Worm (Caenorhabditis elegans): ENCODE data around the gene ZC116.1.

Gene ZC116.1

ce11 chrV:12635218-12635617 lies 25.6 kb downstream of the ZC116.1 start:
- TF ChIP-seq nhr-12 (tag; optimal IDR thresholded peaks at IDR 0.05) (no peak), unc-62 (GFP tag; optimal IDR thresholded peaks at IDR 0.05) (no peak), hlh-1 (tag; optimal IDR thresholded peaks at IDR 0.05) (no peak), lsy-2 (tag; optimal IDR thresholded peaks at IDR 0.05) (no peak), snpc-4 (tag; optimal IDR thresholded peaks at IDR 0.05) (no peak)

ce11 chrV:12636248-12636647 lies 26.6 kb downstream of the ZC116.1 start:
- TF ChIP-seq nhr-2 (tag; optimal IDR thresholded peaks at IDR 0.05) (no peak), nhr-237 (tag; optimal IDR thresholded peaks at IDR 0.05) (no peak), pha-4 (tag; optimal IDR thresholded peaks at IDR 0.05) (no peak), snpc-4 (tag; optimal IDR thresholded peaks at IDR 0.05) (no peak), cnd-1 (tag; optimal IDR thresholded peaks at IDR 0.05) (no peak), ceh-83 (GFP tag; optimal IDR thresholded peaks at IDR 0.05) (no peak), mep-1 (tag; optimal IDR thresholded peaks at IDR 0.05) (no peak), bed-3 (GFP tag; optimal IDR thresholded peaks at IDR 0.05) (no peak), nhr-28 (tag; optimal IDR thresholded peaks at IDR 0.05) (no peak), flh-1 (GFP tag; optimal IDR thresholded peaks at IDR 0.05) (no peak), mab-5 (tag; optimal IDR thresholded peaks at IDR 0.05) (no peak), lin-32 (GFP tag; optimal IDR thresholded peaks at IDR 0.05) (no peak), lin-13 (tag; optimal IDR thresholded peaks at IDR 0.05) (no peak)

- no peak for TF ChIP-seq mab-5 (tag; optimal IDR thresholded peaks at IDR 0.05)
- TF ChIP-seq zip-8 (tag; optimal IDR thresholded peaks at IDR 0.05) = no peak
- TF ChIP-seq tbx-8 (GFP tag; optimal IDR thresholded peaks at IDR 0.05) = no peak
- no peak for TF ChIP-seq snpc-4 (tag; optimal IDR thresholded peaks at IDR 0.05)
- TF ChIP-seq M03D4.4 (tag; optimal IDR thresholded peaks at IDR 0.05) = no peak
- TF ChIP-seq sptf-1 (tag; optimal IDR thresholded peaks at IDR 0.05) = no peak
- no peak for TF ChIP-seq cnd-1 (tag; optimal IDR thresholded peaks at IDR 0.05)
- TF ChIP-seq hlh-1 (tag; optimal IDR thresholded peaks at IDR 0.05) = no peak
- no peak for TF ChIP-seq lin-13 (tag; optimal IDR thresholded peaks at IDR 0.05)
- TF ChIP-seq lsy-2 (tag; optimal IDR thresholded peaks at IDR 0.05) = peak; percentile 18
- TF ChIP-seq mep-1 (tag; optimal IDR thresholded peaks at IDR 0.05) = peak; percentile 4
- no peak for TF ChIP-seq ceh-83 (GFP tag; optimal IDR thresholded peaks at IDR 0.05)
- no peak for TF ChIP-seq nhr-237 (tag; optimal IDR thresholded peaks at IDR 0.05)
- TF ChIP-seq ces-1 (GFP tag; optimal IDR thresholded peaks at IDR 0.05) = no peak
- no peak for TF ChIP-seq blmp-1 (tag; optimal IDR thresholded peaks at IDR 0.05)
- TF ChIP-seq sem-2 (GFP tag; optimal IDR thresholded peaks at IDR 0.05) = no peak
- TF ChIP-seq ceh-43 (GFP tag; optimal IDR thresholded peaks at IDR 0.05) = no peak
- no peak for TF ChIP-seq lin-32 (GFP tag; optimal IDR thresholded peaks at IDR 0.05)
- TF ChIP-seq nhr-76 (tag; optimal IDR thresholded peaks at IDR 0.05) = no peak
- TF ChIP-seq unc-120 (tag; optimal IDR thresholded peaks at IDR 0.05; ENCODE audit: poor library complexity, severe bottlenecking) = no peak
- peak; percentile 61 for TF ChIP-seq elt-3 (tag; optimal IDR thresholded peaks at IDR 0.05)
- TF ChIP-seq bed-3 (GFP tag; optimal IDR thresholded peaks at IDR 0.05) = no peak
- no peak for TF ChIP-seq ham-2 (GFP tag; optimal IDR thresholded peaks at IDR 0.05)
- TF ChIP-seq pha-4 (tag; optimal IDR thresholded peaks at IDR 0.05) = peak; percentile 71
- TF ChIP-seq nhr-12 (tag; optimal IDR thresholded peaks at IDR 0.05) = no peak
- peak; percentile 17 for TF ChIP-seq ceh-39 (tag; optimal IDR thresholded peaks at IDR 0.05)
- peak; percentile 25 for TF ChIP-seq unc-62 (GFP tag; optimal IDR thresholded peaks at IDR 0.05)
- no peak for TF ChIP-seq flh-1 (GFP tag; optimal IDR thresholded peaks at IDR 0.05)
- no peak for TF ChIP-seq nhr-28 (tag; optimal IDR thresholded peaks at IDR 0.05)
- TF ChIP-seq drap-1 (GFP tag; optimal IDR thresholded peaks at IDR 0.05) = no peak
- peak; percentile 55 for TF ChIP-seq nhr-2 (tag; optimal IDR thresholded peaks at IDR 0.05)
- no peak for TF ChIP-seq mls-2 (tag; optimal IDR thresholded peaks at IDR 0.05)
- TF ChIP-seq ztf-11 (tag; optimal IDR thresholded peaks at IDR 0.05) = no peak
- no peak for TF ChIP-seq unc-39 (tag; optimal IDR thresholded peaks at IDR 0.05)
- no peak for TF ChIP-seq elt-1 (tag; optimal IDR thresholded peaks at IDR 0.05; ENCODE audit: borderline replicate concordance, insufficient read depth)
These were observed 27.6 kb downstream of the ZC116.1 start, which contains the start of gene F56H9.2 for ce11 chrV:12637238-12637690. F56H9.2 (plus strand) TSS chrV:12637663.
